Fruit fly (Drosophila melanogaster): ENCODE measurements around the gene sw.

Gene sw

DNA sequence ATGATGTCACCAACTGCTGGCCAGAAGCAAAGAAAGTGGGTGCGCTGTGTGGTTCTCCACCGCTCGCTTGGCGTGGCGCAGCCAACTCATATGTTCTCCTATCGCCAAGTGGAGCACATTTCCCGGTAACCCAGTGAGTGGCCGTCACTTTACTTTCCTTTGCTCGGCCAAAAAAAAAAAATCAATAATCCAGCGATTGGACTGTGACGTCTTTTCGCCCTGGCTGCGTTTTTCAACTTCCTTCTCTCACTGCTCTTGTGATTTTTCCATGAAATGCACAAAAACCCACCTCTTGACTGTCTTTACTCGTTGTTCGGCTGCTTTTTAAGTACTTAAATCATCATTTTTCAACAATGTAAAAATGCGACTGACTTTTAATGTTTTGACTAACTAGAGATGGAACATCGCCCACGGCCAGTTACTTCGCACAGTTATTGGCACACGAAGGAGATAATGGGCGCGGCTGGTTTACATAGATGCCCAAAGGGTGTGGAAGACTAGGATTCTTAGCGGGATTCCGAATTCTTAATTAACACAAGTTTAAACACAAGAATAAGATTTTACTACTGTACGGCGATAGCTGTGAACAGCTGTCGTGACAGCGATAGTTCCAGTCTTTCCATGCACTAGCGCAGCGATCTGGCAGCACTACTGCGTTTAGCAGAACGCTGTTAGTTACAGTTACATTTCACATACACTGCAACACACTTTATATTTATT is at the start of gene sw (continued):
- TF ChIP-seq bsh (GFP tag; optimal IDR thresholded peaks at IDR 0.05) (peak in 1 of 2 experiments; percentile 45), Sox102F (GFP tag; optimal IDR thresholded peaks at IDR 0.05) (peak; percentile 41), CG9817 (tag; optimal IDR thresholded peaks at IDR 0.05) (peak; percentile 78), Hr39 (optimal IDR thresholded peaks at IDR 0.05) (no peak), esg (GFP tag; conservative IDR thresholded peaks at IDR 0.05) (peak; percentile 60), Fer2 (tag; optimal IDR thresholded peaks at IDR 0.05) (peak; percentile 43), Chrac-16 (GFP tag; optimal IDR thresholded peaks at IDR 0.05) (peak; percentile 44), inv (GFP tag; IDR thresholded peaks at IDR 0.05; ENCODE audit: partially characterized antibody) (peak; percentile 95), zf30C (GFP tag; optimal IDR thresholded peaks at IDR 0.05) (peak; percentile 82), CG2712 (tag; optimal IDR thresholded peaks at IDR 0.05) (peak; percentile 76), Sox100B (GFP tag; optimal IDR thresholded peaks at IDR 0.05) (peak; percentile 25), CG1233 (GFP tag; optimal IDR thresholded peaks at IDR 0.05) (peak; percentile 28), CG6765 (GFP tag; optimal IDR thresholded peaks at IDR 0.05) (no peak), CG18619 (GFP tag; optimal IDR thresholded peaks at IDR 0.05) (peak; percentile 46), CG13296 (GFP tag; optimal IDR thresholded peaks at IDR 0.05) (peak; percentile 42), tgo (GFP tag; IDR thresholded peaks at IDR 0.05) (peak; percentile 71), CG12942 (GFP tag; optimal IDR thresholded peaks at IDR 0.05) (peak; percentile 36), Usf (GFP tag; optimal IDR thresholded peaks at IDR 0.05) (peak; percentile 13), CG6683 (GFP tag; optimal IDR thresholded peaks at IDR 0.05) (peak; percentile 1), caup (GFP tag; optimal IDR thresholded peaks at IDR 0.05; ENCODE audit: severe bottlenecking) (peak; percentile 26), chm (GFP tag; IDR thresholded peaks at IDR 0.05) (peak; percentile 23; the same call in 1 of the 2 replicates), ranshi (GFP tag; IDR thresholded peaks at IDR 0.05) (peak; percentile 60; the same call in 1 of the 2 replicates), CG3838 (GFP tag; optimal IDR thresholded peaks at IDR 0.05) (no peak), lmd (GFP tag; IDR thresholded peaks at IDR 0.05) (peak; percentile 74), sr (GFP tag; IDR thresholded peaks at IDR 0.05) (no peak), CG10565 (GFP tag; optimal IDR thresholded peaks at IDR 0.05) (no peak), CG6689 (GFP tag; IDR thresholded peaks at IDR 0.05) (peak; percentile 60; the same call in 1 of the 2 replicates), CG7271 (tag; optimal IDR thresholded peaks at IDR 0.05) (no peak), CG3847 (GFP tag; IDR thresholded peaks at IDR 0.05) (peak; percentile 92), CG12744 (GFP tag; optimal IDR thresholded peaks at IDR 0.05) (no peak), sima (GFP tag; optimal IDR thresholded peaks at IDR 0.05) (no peak), rib (GFP tag; IDR thresholded peaks at IDR 0.05) (0 out of 2 replicates have a peak, but pooled peaks have one; percentile 18), CG15073 (GFP tag; optimal IDR thresholded peaks at IDR 0.05) (no peak), chinmo (GFP tag; IDR thresholded peaks at IDR 0.05; ENCODE audit: partially characterized antibody) (peak; percentile 83; the same call in 3 of the 4 replicates), CG10321 (GFP tag; IDR thresholded peaks at IDR 0.05) (no peak), Hey (tag; optimal IDR thresholded peaks at IDR 0.05) (no peak), psq (GFP tag; optimal IDR thresholded peaks at IDR 0.05) (peak; percentile 16), CG5953 (GFP tag; IDR thresholded peaks at IDR 0.05) (no peak), CG18476 (GFP tag; optimal IDR thresholded peaks at IDR 0.05) (peak; percentile 43), slp2 (GFP tag; optimal IDR thresholded peaks at IDR 0.05) (peak; percentile 36), tap (tag; optimal IDR thresholded peaks at IDR 0.05) (no peak), crp (GFP tag; optimal IDR thresholded peaks at IDR 0.05) (peak in 1 of 2 experiments; percentile 78), CG34376 (GFP tag; optimal IDR thresholded peaks at IDR 0.05) (peak; percentile 21), CrebB (tag; optimal IDR thresholded peaks at IDR 0.05) (peak; percentile 31), Ptx1 (GFP tag; IDR thresholded peaks at IDR 0.05) (peak; percentile 78), Ets65A (GFP tag) (peak; percentile 98), jigr1 (GFP tag; IDR thresholded peaks at IDR 0.05) (peak; percentile 41; the same call in 1 of the 3 replicates), CG4328 (GFP tag; optimal IDR thresholded peaks at IDR 0.05) (peak; percentile 32), zen2 (GFP tag; IDR thresholded peaks at IDR 0.05; ENCODE audit: partially characterized antibody) (peak; percentile 80)

All from whole organism, embryonic.